Fruit fly (Drosophila melanogaster) whole organism, wandering third instar larva: ENCODE results near the gene CG31102.

ENCODE experiments used
- CG9705 ChIP-seq: fragments of 200-800 bp; sonication (Bioruptor generic); optimal IDR thresholded peaks from 2 replicates; lab custom pipeline; 2018; ENCODE audit warnings: missing biosample characterization, mild to moderate bottlenecking, missing genetic modification characterization
- Dif ChIP-seq: fragments of 200-275, 200-300 bp; sonication (Bioruptor generic); optimal IDR thresholded peaks from 2 replicates; lab custom pipeline; 2018; ENCODE audit warnings: missing biosample characterization, missing genetic modification characterization; ENCODE audit not compliant: partially characterized antibody
- HLH106 ChIP-seq: fragments of 200-800 bp; optimal IDR thresholded peaks from 3 replicates; lab custom pipeline; 2019; ENCODE audit warnings: missing biosample characterization, mild to moderate bottlenecking, missing genetic modification characterization, moderate library complexity
- Hnf4 ChIP-seq: fragments of 200-800 bp; sonication (Bioruptor generic); optimal IDR thresholded peaks from 2 replicates; lab custom pipeline; 2016; ENCODE audit warnings: missing biosample characterization, mild to moderate bottlenecking, missing genetic modification characterization
- Myc ChIP-seq: fragments of >200 bp; optimal IDR thresholded peaks from 2 replicates; lab custom pipeline; 2017
- Rel ChIP-seq, 2 experiments: fragments of 200-800 bp; sonication (Bioruptor generic) in 1 of 2; optimal IDR thresholded peaks; 2 replicates in 1 of 2; 3 replicates in 1 of 2; lab custom pipeline; 2016 to 2019; ENCODE audit warnings: mild to moderate bottlenecking in 2 of 2, missing biosample characterization in 2 of 2, missing genetic modification characterization in 2 of 2, moderate library complexity in 1 of 2
- dmrt93B ChIP-seq: fragments of 200-800 bp; sonication (Bioruptor generic); optimal IDR thresholded peaks from 2 replicates; lab custom pipeline; 2018; ENCODE audit warnings: missing biosample characterization, mild to moderate bottlenecking, missing genetic modification characterization
- dsf ChIP-seq: sonication (Bioruptor generic); optimal IDR thresholded peaks from 2 replicates; lab custom pipeline; 2016; ENCODE audit warnings: missing biosample characterization, missing genetic modification characterization, borderline replicate concordance
- fru ChIP-seq: fragments of 200-800 bp; sonication (Bioruptor generic); optimal IDR thresholded peaks from 3 replicates; lab custom pipeline; 2016; ENCODE audit warnings: missing biosample characterization, mild to moderate bottlenecking, missing genetic modification characterization
- h ChIP-seq: fragments of 200-800 bp; sonication (Bioruptor generic); optimal IDR thresholded peaks from 3 replicates; lab custom pipeline; 2016; ENCODE audit warnings: missing biosample characterization, mild to moderate bottlenecking, missing genetic modification characterization
- jim ChIP-seq: fragments of 175-275, 200-325 bp; sonication (Bioruptor generic); optimal IDR thresholded peaks from 2 replicates; lab custom pipeline; 2016; ENCODE audit warnings: missing biosample characterization, mild to moderate bottlenecking, missing genetic modification characterization
- rgr ChIP-seq: fragments of 200-800 bp; sonication (Bioruptor generic); optimal IDR thresholded peaks from 3 replicates; lab custom pipeline; 2016; ENCODE audit warnings: missing biosample characterization, mild to moderate bottlenecking, missing genetic modification characterization
- tai ChIP-seq: sonication (Bioruptor generic); optimal IDR thresholded peaks from 2 replicates; lab custom pipeline; 2016; ENCODE audit warnings: missing biosample characterization, missing genetic modification characterization

Gene CG31102

dm6 chr3R:25245052-25245813 lies 50.2 kb downstream of the CG31102 start, which contains the start of gene bam:
bam (minus strand) TSS chr3R:25245109.
- TF ChIP-seq Rel (GFP tag; optimal IDR thresholded peaks at IDR 0.05; lab: Kevin White, UChicago) (no peak), Rel (tag; optimal IDR thresholded peaks at IDR 0.05; lab: Kevin White, UChicago) (peak; percentile 77), jim (GFP tag; lab: Kevin White, UChicago) (no peak), fru (no peak), Dif (GFP tag; lab: Kevin White, UChicago) (no peak), Hnf4 (no peak), Myc (lab: Kevin White, UChicago) (peak; percentile 51), dmrt93B (no peak), h (no peak), HLH106 (tag; lab: Kevin White, UChicago) (no peak), tai (GFP tag; lab: Kevin White, UChicago) (no peak), rgr (no peak), dsf (GFP tag; lab: Kevin White, UChicago) (no peak), CG9705 (GFP tag; lab: Kevin White, UChicago) (no peak)
